Worm (Caenorhabditis elegans): ENCODE results near the gene C49C3.20.
"Not testable (repeated sequence)": the region's sequence is repeated elsewhere in the genome, so short reads cannot be mapped to it uniquely, and the experiment has no call there.

C49C3.20 gene

ce11 chrIV:17311842-17312241 is 4.5 kb downstream of the C49C3.20 start, which contains the start of gene snf-9:
TSS of gene snf-9 (plus strand) at chrIV:17312142.
- no peak for TF ChIP-seq unc-62 (GFP tag; optimal IDR thresholded peaks at IDR 0.05)

DNA sequence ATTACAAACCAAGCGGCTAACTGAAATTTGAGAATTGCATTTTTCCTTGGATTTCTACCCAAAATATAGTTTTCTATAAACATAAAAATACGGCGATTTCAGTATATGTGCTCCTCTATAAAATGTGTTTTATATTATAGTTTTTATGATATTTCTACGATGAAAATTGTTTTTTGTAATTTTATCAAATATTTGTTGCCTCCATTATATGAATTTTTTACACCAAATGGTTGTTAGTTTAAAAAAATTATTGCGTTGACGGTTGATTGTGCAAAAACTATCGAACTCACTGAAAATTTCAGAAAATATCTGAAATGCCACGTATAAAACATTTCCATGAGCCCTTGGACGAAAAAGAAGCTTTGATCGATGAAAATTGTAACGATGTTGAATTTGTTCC is 8.1 kb downstream of the C49C3.20 start, which contains the start of gene T28F3.9:
TSS of gene T28F3.9 (plus strand) at position 301 of the 400 bp plus-strand sequence.
- no peak for TF ChIP-seq unc-62 (GFP tag; optimal IDR thresholded peaks at IDR 0.05)

DNA sequence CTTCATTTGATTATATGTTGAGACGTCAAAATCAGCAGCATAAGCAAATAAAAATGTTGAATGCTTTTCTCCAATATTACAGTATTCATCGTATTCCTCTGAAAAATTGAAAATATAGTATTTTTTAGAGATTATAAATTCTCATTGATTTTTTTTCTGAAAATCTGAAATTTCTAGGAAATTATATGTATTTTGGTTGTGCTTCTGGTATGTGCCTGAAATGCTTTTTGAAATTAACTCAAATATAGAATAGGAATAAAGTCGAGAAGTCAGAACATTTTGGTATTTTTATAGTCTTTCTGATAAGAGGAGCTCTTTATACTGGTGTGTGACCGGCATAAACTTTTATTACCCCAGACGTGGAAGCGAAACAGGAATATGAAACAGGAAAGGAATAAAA is 9.1 kb downstream of the C49C3.20 start, which contains the start of gene T28F3.8:
TSS of gene T28F3.8 (minus strand) at position 101 of the 400 bp plus-strand sequence.
- TF ChIP-seq unc-62 (GFP tag; optimal IDR thresholded peaks at IDR 0.05): not testable (repeated sequence)

- no peak for TF ChIP-seq unc-62 (GFP tag; optimal IDR thresholded peaks at IDR 0.05)
Observed at ce11 chrIV:17301933-17302332, 14.4 kb downstream of the C49C3.20 start, which contains the start of gene ifta-2. TSS of gene ifta-2 (minus strand) at chrIV:17302033.

ce11 chrIV:17294489-17294888 is 21.8 kb downstream of the C49C3.20 start, which contains the start of gene T28F3.5:
TSS of gene T28F3.5 (plus strand) at chrIV:17294789.
- no peak for TF ChIP-seq unc-62 (GFP tag; optimal IDR thresholded peaks at IDR 0.05)

DNA sequence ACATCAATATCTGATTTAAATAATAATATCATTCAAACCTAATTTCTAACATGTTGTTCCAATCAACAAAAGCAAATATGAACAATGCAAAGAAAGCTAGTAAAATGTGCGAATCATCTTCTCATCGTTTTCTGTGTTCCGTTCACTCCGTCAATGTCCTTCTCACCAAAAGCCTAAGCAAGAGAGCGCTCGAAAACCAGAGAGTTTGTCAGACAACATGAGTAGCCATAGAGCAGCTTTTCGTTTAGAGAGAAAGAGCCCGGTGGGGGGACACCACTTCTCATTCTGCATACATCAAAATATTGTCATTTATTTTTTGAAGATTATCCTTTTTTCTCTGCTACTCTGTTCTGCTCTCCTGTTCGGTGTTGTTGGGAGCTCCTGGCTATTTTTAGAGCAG is 22.6 kb downstream of the C49C3.20 start:
- no peak for TF ChIP-seq unc-62 (GFP tag; optimal IDR thresholded peaks at IDR 0.05)

ce11 chrIV:17293068-17293467 is 23.2 kb downstream of the C49C3.20 start:
- TF ChIP-seq unc-62 (GFP tag; optimal IDR thresholded peaks at IDR 0.05): no peak

ce11 chrIV:17292350-17292749 is 23.9 kb downstream of the C49C3.20 start:
- TF ChIP-seq unc-62 (GFP tag; optimal IDR thresholded peaks at IDR 0.05): no peak

DNA sequence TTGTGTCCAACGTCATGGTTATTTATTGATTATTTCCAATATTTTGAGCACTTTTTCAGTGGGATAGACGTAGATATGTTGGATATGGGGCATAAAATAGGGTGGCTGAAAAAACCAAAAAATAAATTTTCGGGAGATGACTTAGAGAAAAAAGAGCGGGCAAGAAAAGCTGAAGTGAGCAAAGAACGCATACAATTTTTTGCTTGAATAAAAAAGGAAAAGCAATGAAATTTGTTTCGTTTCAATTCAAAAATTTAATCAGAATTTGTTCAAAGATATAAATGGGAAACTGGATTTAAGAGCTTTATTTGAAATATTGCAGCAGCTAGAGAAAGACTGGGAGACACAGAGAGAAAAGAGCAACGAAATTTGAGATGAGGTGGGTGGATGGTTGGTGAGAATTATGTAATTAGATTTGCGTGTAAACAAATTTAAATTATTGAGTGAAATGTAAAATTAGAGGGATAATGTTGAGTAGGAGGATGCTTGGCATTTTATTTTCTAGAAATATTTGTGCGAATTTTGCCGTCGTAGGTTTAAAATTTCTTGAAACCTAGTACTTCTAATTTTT is 24.6 kb downstream of the C49C3.20 start, which contains the start of the genes T28F3.11 and slc-17.4:
TSS of gene T28F3.11 (minus strand) at position 51 of the 571 bp plus-strand sequence.
TSS of gene slc-17.4 (minus strand) at position 105 of the 571 bp plus-strand sequence.
- no peak for TF ChIP-seq unc-62 (GFP tag; optimal IDR thresholded peaks at IDR 0.05)

ce11 chrIV:17287908-17288675 is 28.2 kb downstream of the C49C3.20 start, which contains the start of gene zipt-7.1:
TSS of gene zipt-7.1 (minus strand) at chrIV:17288139.
- no peak for TF ChIP-seq unc-62 (GFP tag; optimal IDR thresholded peaks at IDR 0.05)

DNA sequence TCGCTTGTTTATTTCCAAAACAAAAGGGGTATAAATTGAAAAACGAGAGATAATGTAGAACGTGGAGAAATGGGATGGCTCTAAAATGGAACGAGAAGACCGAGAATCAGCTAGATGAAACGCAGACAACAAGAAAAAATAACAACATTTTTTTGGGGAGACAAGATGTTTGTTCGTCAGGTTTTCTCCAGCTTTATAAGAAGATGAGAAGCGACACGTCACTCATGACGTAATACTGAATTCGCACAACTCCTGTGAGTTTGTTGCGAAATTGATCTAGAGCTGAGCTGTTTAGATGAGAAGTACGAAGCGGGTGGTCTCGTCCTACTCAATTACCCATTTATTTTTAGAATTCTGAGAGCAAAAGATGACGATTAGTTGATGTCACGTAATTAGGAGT is 31.0 kb downstream of the C49C3.20 start:
- TF ChIP-seq unc-62 (GFP tag; optimal IDR thresholded peaks at IDR 0.05): no peak

DNA sequence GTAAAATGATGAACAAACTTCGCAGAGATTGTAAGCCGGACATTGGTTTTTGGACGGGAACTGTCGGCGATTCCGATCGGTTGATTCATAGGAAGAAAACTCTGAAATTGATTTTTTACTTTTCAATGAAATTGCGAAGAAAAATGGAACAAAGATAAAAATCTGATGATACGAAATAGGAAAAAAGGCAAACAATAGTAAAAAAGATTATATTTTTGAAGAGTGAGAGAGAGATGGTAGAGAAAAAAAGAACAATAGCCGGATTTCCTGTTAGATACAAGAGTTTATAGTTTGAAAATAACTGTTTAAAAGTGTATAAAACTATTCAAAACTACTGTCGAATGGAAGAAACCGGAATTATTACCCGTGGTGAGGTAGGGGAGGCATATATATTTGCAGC is 32.2 kb downstream of the C49C3.20 start, which contains the start of gene nra-1:
TSS of gene nra-1 (minus strand) at position 101 of the 400 bp plus-strand sequence.
- no peak for TF ChIP-seq unc-62 (GFP tag; optimal IDR thresholded peaks at IDR 0.05)

ce11 chrIV:17281060-17282021 is 35.0 kb downstream of the C49C3.20 start:
- no peak for TF ChIP-seq unc-62 (GFP tag; optimal IDR thresholded peaks at IDR 0.05)

DNA sequence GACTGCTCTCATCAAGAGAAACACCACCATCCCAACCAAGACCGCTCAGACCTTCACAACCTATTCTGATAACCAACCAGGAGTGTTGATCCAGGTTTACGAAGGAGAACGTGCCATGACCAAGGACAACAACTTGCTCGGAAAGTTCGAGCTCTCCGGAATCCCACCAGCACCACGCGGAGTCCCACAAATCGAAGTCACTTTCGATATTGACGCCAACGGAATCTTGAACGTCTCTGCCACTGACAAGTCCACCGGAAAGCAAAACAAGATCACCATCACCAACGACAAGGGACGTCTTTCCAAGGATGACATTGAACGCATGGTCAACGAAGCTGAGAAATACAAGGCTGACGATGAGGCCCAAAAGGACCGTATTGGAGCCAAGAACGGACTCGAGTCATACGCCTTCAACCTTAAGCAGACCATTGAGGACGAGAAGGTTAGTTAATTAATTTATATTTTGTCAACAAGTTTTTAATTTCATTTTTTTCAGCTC is 35.8 kb downstream of the C49C3.20 start:
- no peak for TF ChIP-seq unc-62 (GFP tag; optimal IDR thresholded peaks at IDR 0.05)
